Worm (Caenorhabditis elegans) whole organism, young adult: ENCODE results near the gene F43C9.1.

Experiments
- B0019.2 ChIP-seq: fragments of 200-800 bp; sonication (Bioruptor generic); conservative IDR thresholded peaks from 2 replicates; pipeline ENCODE4 v1.3.6; 2022; ENCODE audit warnings: missing genetic modification reagents, missing genetic modification characterization, missing compliant biosample characterization
- F55B11.4 ChIP-seq: sonication (generic microtip); optimal IDR thresholded peaks from 2 replicates; lab custom pipeline; 2016; ENCODE audit warnings: missing compliant biosample characterization, missing genetic modification characterization, borderline replicate concordance; ENCODE audit not compliant: insufficient read depth
- K12H6.12 ChIP-seq: fragments of 200-800 bp; sonication (Bioruptor generic); optimal IDR thresholded peaks from 2 replicates; lab custom pipeline; 2018; ENCODE audit warnings: mild to moderate bottlenecking, missing genetic modification characterization, missing compliant biosample characterization
- atf-7 ChIP-seq: sonication (generic microtip); optimal IDR thresholded peaks from 2 replicates; lab custom pipeline; 2017; ENCODE audit warnings: mild to moderate bottlenecking, missing genetic modification characterization, missing compliant biosample characterization
- ceh-27 ChIP-seq: fragments of 200-800 bp; sonication (Bioruptor generic); optimal IDR thresholded peaks from 2 replicates; lab custom pipeline; 2018; ENCODE audit warnings: mild to moderate bottlenecking, missing genetic modification characterization, moderate library complexity, missing compliant biosample characterization
- lin-54 ChIP-seq: fragments of 200-800 bp; sonication (Bioruptor generic); optimal IDR thresholded peaks from 2 replicates; lab custom pipeline; 2018; ENCODE audit warnings: mild to moderate bottlenecking, missing genetic modification characterization, missing compliant biosample characterization
- nfya-1 ChIP-seq: sonication (generic microtip); optimal IDR thresholded peaks from 2 replicates; lab custom pipeline; 2017; ENCODE audit warnings: antibody characterized with exemption, missing compliant biosample characterization, missing genetic modification characterization, borderline replicate concordance; ENCODE audit not compliant: insufficient read depth
- snpc-1.1 ChIP-seq: sonication (generic microtip); optimal IDR thresholded peaks from 2 replicates; lab custom pipeline; 2017; ENCODE audit warnings: missing genetic modification characterization, mild to moderate bottlenecking, missing compliant biosample characterization, antibody characterized with exemption, moderate library complexity, missing genotype, missing genetic modification reagents; ENCODE audit not compliant: insufficient read depth
- unc-130 ChIP-seq: sonication (generic microtip); optimal IDR thresholded peaks from 2 replicates; lab custom pipeline; 2016; ENCODE audit warnings: missing genetic modification reagents, missing genetic modification characterization, missing compliant biosample characterization
- zfh-2 ChIP-seq: fragments of 200-800 bp; sonication (Bioruptor generic); conservative IDR thresholded peaks from 2 replicates; pipeline ENCODE4 v1.3.6; 2022; ENCODE audit warnings: missing genetic modification reagents, missing genetic modification characterization, missing compliant biosample characterization

DNA sequence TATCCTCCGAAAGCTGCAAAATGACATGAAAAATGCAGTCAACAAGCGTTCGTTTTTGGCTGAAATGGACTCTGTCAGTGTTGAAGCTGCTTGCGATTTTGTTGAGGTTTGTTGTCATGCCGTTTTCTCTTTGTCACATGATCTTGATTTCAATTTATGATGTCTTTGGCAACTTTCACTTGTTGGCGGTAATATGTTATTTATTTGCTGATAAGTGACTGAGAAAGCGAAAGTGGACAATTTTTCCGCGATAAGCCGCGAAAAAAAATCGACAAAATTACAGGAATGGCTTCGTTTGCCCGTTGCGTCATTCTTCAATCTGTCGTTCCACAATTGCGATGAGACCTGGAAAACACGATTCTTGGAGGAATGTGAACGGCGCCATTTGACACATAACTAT, 2.2 kb downstream of the F43C9.1 start:
- TF ChIP-seq B0019.2 (GFP tag; lab: Robert Waterston, UW) (no peak), nfya-1 (no peak), atf-7 (no peak), K12H6.12 (tag; lab: Kevin White, UChicago) (no peak), lin-54 (no peak), F55B11.4 (tag; lab: Kevin White, UChicago) (no peak), zfh-2 (GFP tag; lab: Robert Waterston, UW) (no peak), unc-130 (no peak), ceh-27 (GFP tag; lab: Kevin White, UChicago) (no peak), snpc-1.1 (tag; lab: Kevin White, UChicago) (no peak)
